Fruit fly (Drosophila melanogaster) Kc167 (cell line): ENCODE results near the gene yellow-f.

ENCODE experiments used
- Myc ChIP-seq: fragments of >200 bp; optimal IDR thresholded peaks from 2 replicates; lab custom pipeline; 2017; ENCODE audit warnings: missing external identifiers
- Sin3A ChIP-seq: fragments of >200 bp; optimal IDR thresholded peaks from 2 replicates; lab custom pipeline; 2018; ENCODE audit warnings: missing external identifiers
- h ChIP-seq: fragments of >200 bp; optimal IDR thresholded peaks from 3 replicates; lab custom pipeline; 2018; ENCODE audit warnings: missing external identifiers
- insv ChIP-seq: fragments of >200 bp; optimal IDR thresholded peaks from 3 replicates; lab custom pipeline; 2018; ENCODE audit warnings: missing external identifiers
- psq ChIP-seq: fragments of >200 bp; optimal IDR thresholded peaks from 2 replicates; lab custom pipeline; 2017; ENCODE audit warnings: missing external identifiers
- ttk ChIP-seq: sonication (Bioruptor generic); optimal IDR thresholded peaks from 2 replicates; lab custom pipeline; 2017; ENCODE audit warnings: missing external identifiers

Gene yellow-f

dm6 chr3R:12993018-12993417 lies at the start of gene yellow-f:
Gene yellow-f, minus strand, starts transcription at chr3R:12993201.
- no peak for TF ChIP-seq h (lab: Kevin White, UChicago)
- no peak for TF ChIP-seq psq (lab: Kevin White, UChicago)
- TF ChIP-seq Myc (lab: Kevin White, UChicago) = no peak
- TF ChIP-seq insv (lab: Kevin White, UChicago) = no peak
- no peak for TF ChIP-seq ttk (lab: Kevin White, UChicago)
- TF ChIP-seq Sin3A (lab: Kevin White, UChicago) = no peak

- no peak for TF ChIP-seq psq (lab: Kevin White, UChicago)
- no peak for TF ChIP-seq h (lab: Kevin White, UChicago)
- TF ChIP-seq Myc (lab: Kevin White, UChicago) = no peak
- TF ChIP-seq ttk (lab: Kevin White, UChicago) = no peak
- no peak for TF ChIP-seq Sin3A (lab: Kevin White, UChicago)
- TF ChIP-seq insv (lab: Kevin White, UChicago) = no peak
Observed at dm6 chr3R:13042258-13043032, 49.4 kb upstream of the yellow-f start, which contains the start of gene snk. Gene snk, minus strand, starts transcription at chr3R:13042770.

- TF ChIP-seq insv (lab: Kevin White, UChicago) = no peak
- no peak for TF ChIP-seq Myc (lab: Kevin White, UChicago)
- no peak for TF ChIP-seq ttk (lab: Kevin White, UChicago)
- TF ChIP-seq Sin3A (lab: Kevin White, UChicago) = no peak
- no peak for TF ChIP-seq psq (lab: Kevin White, UChicago)
- no peak for TF ChIP-seq h (lab: Kevin White, UChicago)
Observed at dm6 chr3R:13041750-13042149, 48.7 kb upstream of the yellow-f start, which contains the start of gene CG11670. Gene CG11670, plus strand, starts transcription at chr3R:13042050.

dm6 chr3R:13039037-13039583 lies 46.1 kb upstream of the yellow-f start:
- no peak for TF ChIP-seq insv (lab: Kevin White, UChicago)
- no peak for TF ChIP-seq h (lab: Kevin White, UChicago)
- TF ChIP-seq psq (lab: Kevin White, UChicago) = no peak
- TF ChIP-seq ttk (lab: Kevin White, UChicago) = no peak

- TF ChIP-seq Myc (lab: Kevin White, UChicago) = no peak
- TF ChIP-seq ttk (lab: Kevin White, UChicago) = no peak
- TF ChIP-seq Sin3A (lab: Kevin White, UChicago) = no peak
- no peak for TF ChIP-seq psq (lab: Kevin White, UChicago)
- TF ChIP-seq insv (lab: Kevin White, UChicago) = no peak
- TF ChIP-seq h (lab: Kevin White, UChicago) = no peak
Observed at dm6 chr3R:13038075-13038474, 45.1 kb upstream of the yellow-f start, which contains the start of gene CG11668. Gene CG11668, plus strand, starts transcription at chr3R:13038375.

- no peak for TF ChIP-seq insv (lab: Kevin White, UChicago)
- no peak for TF ChIP-seq Sin3A (lab: Kevin White, UChicago)
Observed at dm6 chr3R:13036064-13036463, 43.1 kb upstream of the yellow-f start.

dm6 chr3R:13033670-13034069 lies 40.7 kb upstream of the yellow-f start:
- TF ChIP-seq Sin3A (lab: Kevin White, UChicago) (no peak), psq (lab: Kevin White, UChicago) (no peak), Myc (lab: Kevin White, UChicago) (no peak), ttk (lab: Kevin White, UChicago) (no peak), h (lab: Kevin White, UChicago) (no peak), insv (lab: Kevin White, UChicago) (no peak)

dm6 chr3R:13032975-13033445 lies 40.0 kb upstream of the yellow-f start:
- TF ChIP-seq psq (lab: Kevin White, UChicago) = no peak
- no peak for TF ChIP-seq insv (lab: Kevin White, UChicago)
- no peak for TF ChIP-seq ttk (lab: Kevin White, UChicago)
- TF ChIP-seq Myc (lab: Kevin White, UChicago) = no peak
- TF ChIP-seq h (lab: Kevin White, UChicago) = no peak
- TF ChIP-seq Sin3A (lab: Kevin White, UChicago) = no peak

- TF ChIP-seq Myc (lab: Kevin White, UChicago) (no peak), ttk (lab: Kevin White, UChicago) (no peak), h (lab: Kevin White, UChicago) (no peak), psq (lab: Kevin White, UChicago) (no peak), Sin3A (lab: Kevin White, UChicago) (no peak), insv (lab: Kevin White, UChicago) (no peak)
Observed at dm6 chr3R:13032323-13032722, 39.3 kb upstream of the yellow-f start, which contains the start of gene ry. Gene ry, plus strand, starts transcription at chr3R:13032528.

dm6 chr3R:13030257-13031173 lies 37.5 kb upstream of the yellow-f start, which contains the start of the genes CG46281 and CG46280:
Gene CG46281, minus strand, starts transcription at chr3R:13030307.
Gene CG46280, minus strand, starts transcription at chr3R:13030659.
- TF ChIP-seq h (lab: Kevin White, UChicago) = no peak
- TF ChIP-seq psq (lab: Kevin White, UChicago) = no peak
- no peak for TF ChIP-seq Myc (lab: Kevin White, UChicago)
- TF ChIP-seq Sin3A (lab: Kevin White, UChicago) = no peak
- TF ChIP-seq ttk (lab: Kevin White, UChicago) = no peak
- no peak for TF ChIP-seq insv (lab: Kevin White, UChicago)
